Worm (Caenorhabditis elegans) whole organism, L3 larva: ENCODE results near the gene F11D11.3.

ENCODE experiments used
- aly-2 ChIP-seq: fragments of 150-350 bp; optimal IDR thresholded peaks from 2 replicates; lab custom pipeline; 2014; ENCODE audit warnings: missing biosample characterization, missing genetic modification characterization
- ama-1 ChIP-seq: fragments of 150-350 bp; optimal IDR thresholded peaks from 2 replicates; lab custom pipeline; 2018
- ceh-28 ChIP-seq: fragments of 150-350 bp; optimal IDR thresholded peaks from 2 replicates; lab custom pipeline; 2014; ENCODE audit warnings: missing biosample characterization, missing genetic modification reagents, missing genetic modification characterization
- egl-27 ChIP-seq: sonication (generic microtip); optimal IDR thresholded peaks from 4 replicates; lab custom pipeline; 2017; ENCODE audit warnings: missing biosample characterization, missing genetic modification reagents, missing genetic modification characterization
- eor-1 ChIP-seq, 2 experiments: fragments of 150-350 bp; optimal IDR thresholded peaks; 2 replicates each; lab custom pipeline; 2014 to 2018; ENCODE audit warnings: missing biosample characterization in 2 of 2, missing genetic modification characterization in 2 of 2
- fkh-10 ChIP-seq: sonication (generic microtip); optimal IDR thresholded peaks from 2 replicates; lab custom pipeline; 2017; ENCODE audit warnings: missing biosample characterization, missing genetic modification reagents, missing genetic modification characterization
- lin-39 ChIP-seq: fragments of 150-350 bp; optimal IDR thresholded peaks from 2 replicates; lab custom pipeline; 2018; ENCODE audit warnings: missing biosample characterization, missing genetic modification reagents, missing genetic modification characterization
- lsy-12 ChIP-seq: sonication (generic microtip); optimal IDR thresholded peaks from 2 replicates; lab custom pipeline; 2016; ENCODE audit warnings: mild to moderate bottlenecking, missing genetic modification characterization, missing compliant biosample characterization
- nhr-12 ChIP-seq: fragments of 150-350 bp; optimal IDR thresholded peaks from 2 replicates; lab custom pipeline; 2014; ENCODE audit warnings: missing biosample characterization, missing genetic modification characterization
- nhr-237 ChIP-seq: fragments of 150-350 bp; optimal IDR thresholded peaks from 2 replicates; lab custom pipeline; 2014; ENCODE audit warnings: missing biosample characterization, missing genetic modification characterization
- nhr-25 ChIP-seq: sonication (generic microtip); optimal IDR thresholded peaks from 2 replicates; lab custom pipeline; 2017; ENCODE audit warnings: missing biosample characterization, missing genetic modification characterization
- nhr-28 ChIP-seq: fragments of 150-350 bp; optimal IDR thresholded peaks from 2 replicates; lab custom pipeline; 2014; ENCODE audit warnings: missing biosample characterization, missing genetic modification characterization
- pha-4 ChIP-seq: fragments of 150-350 bp; optimal IDR thresholded peaks from 2 replicates; lab custom pipeline; 2014; ENCODE audit warnings: missing biosample characterization, missing genetic modification reagents, missing genetic modification characterization
- snpc-4 ChIP-seq: fragments of 150-350 bp; optimal IDR thresholded peaks from 2 replicates; lab custom pipeline; 2014; ENCODE audit warnings: missing biosample characterization, missing genetic modification characterization
- ztf-11 ChIP-seq: fragments of 150-350 bp; optimal IDR thresholded peaks from 2 replicates; lab custom pipeline; 2014; ENCODE audit warnings: missing biosample characterization, missing genetic modification characterization

Gene F11D11.3

DNA sequence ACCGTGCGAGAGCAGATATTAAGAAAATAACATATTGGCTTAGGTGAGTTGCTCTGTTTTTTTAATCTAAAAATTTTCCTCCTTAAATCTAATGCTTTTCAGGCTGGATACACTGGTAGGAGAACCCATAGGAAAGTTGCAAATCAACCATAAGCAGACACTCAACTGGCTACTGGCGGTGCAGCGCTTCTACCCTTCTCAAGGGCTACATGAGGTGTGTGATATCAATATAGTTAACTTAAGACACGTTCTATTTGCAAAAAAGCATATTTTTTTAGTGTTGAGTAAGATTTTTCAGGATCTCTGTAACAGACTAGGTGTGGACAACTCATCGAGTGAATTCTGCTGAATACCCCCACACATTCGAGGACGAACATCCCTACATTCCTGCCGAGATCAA is 52.1 kb downstream of the F11D11.3 start:
- TF ChIP-seq snpc-4: no peak
- no peak for TF ChIP-seq lin-39 (tag; lab: Kevin White, UChicago)
- no peak for TF ChIP-seq pha-4 (tag; lab: Kevin White, UChicago)
- TF ChIP-seq nhr-12 (tag; lab: Kevin White, UChicago): no peak
- TF ChIP-seq ztf-11: no peak
- no peak for TF ChIP-seq egl-27
- TF ChIP-seq ama-1: no peak
- TF ChIP-seq nhr-28 (tag; lab: Kevin White, UChicago): no peak
- no peak for TF ChIP-seq aly-2 (tag; lab: Kevin White, UChicago)
- TF ChIP-seq ceh-28 (tag; lab: Kevin White, UChicago): no peak
- TF ChIP-seq eor-1 (tag; optimal IDR thresholded peaks at IDR 0.05; lab: Kevin White, UChicago): no peak
- no peak for TF ChIP-seq nhr-237 (tag; lab: Kevin White, UChicago)
- no peak for TF ChIP-seq nhr-25 (tag; lab: Kevin White, UChicago)
- no peak for TF ChIP-seq fkh-10 (GFP tag; lab: Kevin White, UChicago)
- TF ChIP-seq lsy-12 (tag; lab: Kevin White, UChicago): no peak
- TF ChIP-seq, all 47 proteins: peak for 0
